Fruit fly (Drosophila melanogaster): ENCODE data around the gene nsl1.
A peak's percentile ranks its signal among the peaks of the same experiment; 100 is the strongest.

nsl1 gene

dm6 chr3R:15803502-15804461 lies 10.2 kb downstream of the nsl1 start, which contains the start of gene alpha-Man-IIb (continued):
- no peak for TF ChIP-seq PHDP (tag; optimal IDR thresholded peaks at IDR 0.05)
- no peak for TF ChIP-seq sr (GFP tag; IDR thresholded peaks at IDR 0.05)
- TF ChIP-seq bcd (GFP tag; optimal IDR thresholded peaks at IDR 0.05) = no peak
- TF ChIP-seq CG6765 (GFP tag; optimal IDR thresholded peaks at IDR 0.05) = peak; percentile 31
- TF ChIP-seq GATAe (GFP tag; conservative IDR thresholded peaks at IDR 0.05) = no peak
- peak; percentile 45; the same call in 1 of the 2 replicates for TF ChIP-seq stc (GFP tag; IDR thresholded peaks at IDR 0.05)
- no peak for TF ChIP-seq esg (GFP tag; conservative IDR thresholded peaks at IDR 0.05)
- no peak for TF ChIP-seq Sox102F (GFP tag; optimal IDR thresholded peaks at IDR 0.05)
- no peak for TF ChIP-seq Poxn (GFP tag; IDR thresholded peaks at IDR 0.05)
- TF ChIP-seq CG30431 (GFP tag; optimal IDR thresholded peaks at IDR 0.05) = no peak
- TF ChIP-seq danr (GFP tag; IDR thresholded peaks at IDR 0.05) = no peak
- no peak for TF ChIP-seq fd102C (GFP tag; optimal IDR thresholded peaks at IDR 0.05)
- peak; percentile 56 for TF ChIP-seq CG10267 (tag; optimal IDR thresholded peaks at IDR 0.05)
- no peak for TF ChIP-seq dpn (GFP tag; optimal IDR thresholded peaks at IDR 0.05)
- TF ChIP-seq CG7271 (tag; optimal IDR thresholded peaks at IDR 0.05) = no peak
- no peak for TF ChIP-seq crol (GFP tag; IDR thresholded peaks at IDR 0.05)
- TF ChIP-seq CG12219 (GFP tag; optimal IDR thresholded peaks at IDR 0.05) = no peak
- no peak for TF ChIP-seq CG14050 (GFP tag; IDR thresholded peaks at IDR 0.05)
- peak; percentile 62 for TF ChIP-seq Dref (GFP tag; IDR thresholded peaks at IDR 0.05)
- peak; percentile 30 for TF ChIP-seq ems (GFP tag; optimal IDR thresholded peaks at IDR 0.05)
- TF ChIP-seq CG4707 (GFP tag; optimal IDR thresholded peaks at IDR 0.05) = no peak
- peak; percentile 12; the same call in 1 of the 2 replicates for TF ChIP-seq CG10366 (GFP tag; IDR thresholded peaks at IDR 0.05)
- no peak for TF ChIP-seq ind (GFP tag; optimal IDR thresholded peaks at IDR 0.05)
- TF ChIP-seq stwl (tag; optimal IDR thresholded peaks at IDR 0.05) = no peak
- TF ChIP-seq eve (GFP tag; optimal IDR thresholded peaks at IDR 0.05) = no peak
- TF ChIP-seq dysf (GFP tag; IDR thresholded peaks at IDR 0.05) = 0 out of 3 replicates have a peak, but pooled peaks have one; percentile 26
- TF ChIP-seq fd64A (GFP tag; optimal IDR thresholded peaks at IDR 0.05) = peak; percentile 52
- TF ChIP-seq en (GFP tag; optimal IDR thresholded peaks at IDR 0.05) = no peak
- peak; percentile 92 for TF ChIP-seq onecut (GFP tag; IDR thresholded peaks at IDR 0.05)
- peak; percentile 81 for TF ChIP-seq sens (GFP tag)
- peak; percentile 22 for TF ChIP-seq Pdp1 (GFP tag; optimal IDR thresholded peaks at IDR 0.05)
- no peak for TF ChIP-seq peb (GFP tag; IDR thresholded peaks at IDR 0.05)
- TF ChIP-seq CG15073 (GFP tag; optimal IDR thresholded peaks at IDR 0.05) = no peak
- TF ChIP-seq Hr78 (GFP tag; optimal IDR thresholded peaks at IDR 0.05) = no peak
- peak; percentile 64 for TF ChIP-seq Sry-δ (GFP tag; optimal IDR thresholded peaks at IDR 0.05)
- TF ChIP-seq abd-A (tag; optimal IDR thresholded peaks at IDR 0.05) = peak; percentile 80
- peak; percentile 58 for TF ChIP-seq inv (GFP tag; IDR thresholded peaks at IDR 0.05; ENCODE audit: partially characterized antibody)
- no peak for TF ChIP-seq H15 (GFP tag; IDR thresholded peaks at IDR 0.05)
- TF ChIP-seq Nf-YC (tag; optimal IDR thresholded peaks at IDR 0.05) = peak; percentile 35
- TF ChIP-seq lilli (GFP tag; optimal IDR thresholded peaks at IDR 0.05) = no peak
- no peak for TF ChIP-seq vfl (GFP tag; optimal IDR thresholded peaks at IDR 0.05)
- TF ChIP-seq CG15011 (GFP tag; optimal IDR thresholded peaks at IDR 0.05) = no peak
- TF ChIP-seq yki (optimal IDR thresholded peaks at IDR 0.05) = no peak
- no peak for TF ChIP-seq Ada2b (GFP tag; IDR thresholded peaks at IDR 0.05)
- TF ChIP-seq Dp (GFP tag; optimal IDR thresholded peaks at IDR 0.05) = peak; percentile 97
- TF ChIP-seq Rfx (GFP tag; IDR thresholded peaks at IDR 0.05) = peak; percentile 54
- TF ChIP-seq CG12942 (GFP tag; optimal IDR thresholded peaks at IDR 0.05) = no peak
- TF ChIP-seq CG4820 (GFP tag; optimal IDR thresholded peaks at IDR 0.05) = peak; percentile 20
- no peak for TF ChIP-seq ac (GFP tag; optimal IDR thresholded peaks at IDR 0.05)
